Worm (Caenorhabditis elegans) whole organism, L1 larva: ENCODE measurements around the gene cutl-28.

Experiments used
- C16A3.4 ChIP-seq: fragments of 150-350 bp; optimal IDR thresholded peaks from 2 replicates; lab custom pipeline; 2014; ENCODE audit warnings: missing biosample characterization, missing genetic modification characterization
- F16B12.6 ChIP-seq: fragments of 150-350 bp; optimal IDR thresholded peaks from 2 replicates; lab custom pipeline; 2014; ENCODE audit warnings: missing biosample characterization, missing genetic modification characterization
- alr-1 ChIP-seq: fragments of 200-800 bp; sonication (Bioruptor generic); optimal IDR thresholded peaks from 2 replicates; lab custom pipeline; 2018; ENCODE audit warnings: borderline replicate concordance, mild to moderate bottlenecking, missing genetic modification characterization, missing compliant biosample characterization
- blmp-1 ChIP-seq: fragments of 150-350 bp; optimal IDR thresholded peaks from 2 replicates; lab custom pipeline; 2014; ENCODE audit warnings: missing biosample characterization, missing genetic modification characterization
- ceh-63 ChIP-seq: fragments of 200-800 bp; sonication (Bioruptor generic); optimal IDR thresholded peaks from 2 replicates; lab custom pipeline; 2018; ENCODE audit warnings: mild to moderate bottlenecking, missing genetic modification characterization, missing compliant biosample characterization
- ceh-82 ChIP-seq, 3 experiments: fragments of 150-350 bp in 1 of 3; sonication (generic microtip) in 2 of 3; optimal IDR thresholded peaks; 2 replicates each; lab custom pipeline; 2014 to 2017; ENCODE audit warnings: missing biosample characterization in 3 of 3, missing genetic modification characterization in 3 of 3
- dsc-1 ChIP-seq: sonication (generic microtip); optimal IDR thresholded peaks from 2 replicates; lab custom pipeline; 2016; ENCODE audit warnings: mild to moderate bottlenecking, missing genetic modification characterization, missing compliant biosample characterization
- efl-1 ChIP-seq, 4 experiments: fragments of 150-350 bp; optimal IDR thresholded peaks in 3 of 4; peaks in 1 of 4; 1 replicate in 1 of 4; 2 replicates in 3 of 4; lab custom pipeline; 2014; ENCODE audit warnings: missing biosample characterization in 2 of 4, missing genetic modification characterization in 2 of 4, missing genetic modification reagents in 2 of 4
- efl-3 ChIP-seq: fragments of 200-800 bp; sonication (Bioruptor generic); optimal IDR thresholded peaks from 2 replicates; lab custom pipeline; 2018; ENCODE audit warnings: mild to moderate bottlenecking, missing genetic modification characterization, missing compliant biosample characterization
- egl-13 ChIP-seq: sonication (generic microtip); optimal IDR thresholded peaks from 2 replicates; lab custom pipeline; 2016; ENCODE audit warnings: missing genotype, missing genetic modification reagents, missing genetic modification characterization, missing compliant biosample characterization
- elt-2 ChIP-seq: sonication (generic microtip); optimal IDR thresholded peaks from 2 replicates; lab custom pipeline; 2016; ENCODE audit warnings: missing genetic modification characterization, mild to moderate bottlenecking, inconsistent platforms, missing compliant biosample characterization, missing genetic modification reagents
- elt-3 ChIP-seq, 6 experiments: fragments of 150-350 bp in 1 of 6; sonication (generic microtip); optimal IDR thresholded peaks; 2 replicates each; lab custom pipeline; 2017 to 2018; ENCODE audit warnings: missing biosample characterization in 6 of 6, missing genetic modification characterization in 6 of 6, inconsistent platforms in 1 of 6
- ets-5 ChIP-seq: fragments of 200-800 bp; sonication (Bioruptor generic); IDR thresholded peaks from 2 replicates; pipeline ENCODE4 v1.3.6; 2022; ENCODE audit warnings: missing genetic modification characterization, missing compliant biosample characterization
- fkh-10 ChIP-seq: sonication (generic microtip); optimal IDR thresholded peaks from 2 replicates; lab custom pipeline; 2017; ENCODE audit warnings: missing biosample characterization, missing genetic modification reagents, missing genetic modification characterization
- fkh-8 ChIP-seq: sonication (generic microtip); optimal IDR thresholded peaks from 2 replicates; lab custom pipeline; 2016; ENCODE audit warnings: mild to moderate bottlenecking, missing genetic modification characterization, missing compliant biosample characterization
- hpl-2 ChIP-seq: fragments of 150-350 bp; optimal IDR thresholded peaks from 2 replicates; lab custom pipeline; 2014; ENCODE audit warnings: missing biosample characterization, missing genetic modification reagents, missing genetic modification characterization
- irx-1 ChIP-seq: sonication (generic microtip); optimal IDR thresholded peaks from 2 replicates; lab custom pipeline; 2016; ENCODE audit warnings: missing genetic modification characterization, missing compliant biosample characterization
- isw-1 ChIP-seq: fragments of 200-800 bp; sonication (Bioruptor generic); IDR thresholded peaks from 2 replicates; pipeline ENCODE4 v1.3.6; 2022; ENCODE audit warnings: missing genetic modification characterization, missing compliant biosample characterization
- jun-1 ChIP-seq: fragments of 150-350 bp; optimal IDR thresholded peaks from 2 replicates; lab custom pipeline; 2014; ENCODE audit warnings: missing biosample characterization, missing genetic modification reagents, missing genetic modification characterization
- lin-13 ChIP-seq: fragments of 150-350 bp; optimal IDR thresholded peaks from 2 replicates; lab custom pipeline; 2014; ENCODE audit warnings: missing biosample characterization, missing genetic modification reagents, missing genetic modification characterization
- lin-14 ChIP-seq: fragments of 200-800 bp; sonication (Bioruptor generic); optimal IDR thresholded peaks from 2 replicates; lab custom pipeline; 2018; ENCODE audit warnings: mild to moderate bottlenecking, missing genetic modification characterization, moderate library complexity, missing compliant biosample characterization
- lin-35 ChIP-seq, 2 experiments: fragments of 150-350 bp; optimal IDR thresholded peaks; 2 replicates each; lab custom pipeline; 2014; ENCODE audit warnings: missing biosample characterization in 2 of 2, missing genetic modification characterization in 2 of 2, missing genetic modification reagents in 2 of 2
- lin-39 ChIP-seq: fragments of 150-350 bp; optimal IDR thresholded peaks from 2 replicates; lab custom pipeline; 2014; ENCODE audit warnings: missing biosample characterization, missing genetic modification reagents, missing genetic modification characterization
- lsy-2 ChIP-seq, 2 experiments: fragments of 150-350 bp; optimal IDR thresholded peaks; 2 replicates each; lab custom pipeline; 2014; ENCODE audit warnings: missing biosample characterization in 2 of 2, missing genetic modification characterization in 2 of 2
- mep-1 ChIP-seq: fragments of 150-350 bp; optimal IDR thresholded peaks from 2 replicates; lab custom pipeline; 2014; ENCODE audit warnings: missing biosample characterization, missing genetic modification characterization
- nhr-47 ChIP-seq: sonication (generic microtip); optimal IDR thresholded peaks from 2 replicates; lab custom pipeline; 2016; ENCODE audit warnings: mild to moderate bottlenecking, missing genetic modification characterization, moderate library complexity, missing compliant biosample characterization
- nhr-71 ChIP-seq: sonication (generic microtip); optimal IDR thresholded peaks from 2 replicates; lab custom pipeline; 2016; ENCODE audit warnings: mild to moderate bottlenecking, missing genetic modification characterization, moderate library complexity, missing compliant biosample characterization
- nhr-84 ChIP-seq: sonication (generic microtip); optimal IDR thresholded peaks from 2 replicates; lab custom pipeline; 2017; ENCODE audit warnings: missing biosample characterization, missing genetic modification characterization
- nhr-85 ChIP-seq: sonication (generic microtip); peaks from one replicate; lab custom pipeline; 2016; ENCODE audit warnings: missing genetic modification characterization, inconsistent platforms, missing compliant biosample characterization
- pag-3 ChIP-seq: sonication (generic microtip); optimal IDR thresholded peaks from 2 replicates; lab custom pipeline; 2017; ENCODE audit warnings: missing genetic modification characterization, mild to moderate bottlenecking, missing compliant biosample characterization, antibody characterized with exemption, borderline replicate concordance; ENCODE audit not compliant: insufficient read depth
- pax-3 ChIP-seq: fragments of 200-800 bp; sonication (Bioruptor generic); optimal IDR thresholded peaks from 2 replicates; lab custom pipeline; 2018; ENCODE audit warnings: mild to moderate bottlenecking, missing genetic modification characterization, moderate library complexity, missing compliant biosample characterization
- snu-23 ChIP-seq: sonication (generic microtip); optimal IDR thresholded peaks from 2 replicates; lab custom pipeline; 2016; ENCODE audit warnings: missing genetic modification characterization, missing compliant biosample characterization
- sptf-1 ChIP-seq: fragments of 150-350 bp; optimal IDR thresholded peaks from 2 replicates; lab custom pipeline; 2014; ENCODE audit warnings: missing biosample characterization, missing genetic modification characterization
- sup-37 ChIP-seq: fragments of 200-800 bp; sonication (Bioruptor generic); optimal IDR thresholded peaks from 2 replicates; lab custom pipeline; 2018; ENCODE audit warnings: mild to moderate bottlenecking, missing genetic modification characterization, missing compliant biosample characterization
- tbx-2 ChIP-seq: sonication (generic microtip); optimal IDR thresholded peaks from 2 replicates; lab custom pipeline; 2016; ENCODE audit warnings: missing genetic modification characterization, missing compliant biosample characterization
- unc-130 ChIP-seq: fragments of 150-350 bp; optimal IDR thresholded peaks from 2 replicates; lab custom pipeline; 2017; ENCODE audit warnings: missing biosample characterization, missing genetic modification characterization, inconsistent platforms
- unc-86 ChIP-seq: sonication (generic microtip); optimal IDR thresholded peaks from 2 replicates; lab custom pipeline; 2016; ENCODE audit warnings: missing genetic modification characterization, missing compliant biosample characterization
- vab-15 ChIP-seq: sonication (generic microtip); optimal IDR thresholded peaks from 2 replicates; lab custom pipeline; 2017; ENCODE audit warnings: missing genotype, mild to moderate bottlenecking, missing genetic modification characterization, missing compliant biosample characterization
- xbp-1 ChIP-seq: sonication (generic microtip); optimal IDR thresholded peaks from 2 replicates; lab custom pipeline; 2016; ENCODE audit warnings: missing genetic modification characterization, missing compliant biosample characterization

The cutl-28 gene

DNA sequence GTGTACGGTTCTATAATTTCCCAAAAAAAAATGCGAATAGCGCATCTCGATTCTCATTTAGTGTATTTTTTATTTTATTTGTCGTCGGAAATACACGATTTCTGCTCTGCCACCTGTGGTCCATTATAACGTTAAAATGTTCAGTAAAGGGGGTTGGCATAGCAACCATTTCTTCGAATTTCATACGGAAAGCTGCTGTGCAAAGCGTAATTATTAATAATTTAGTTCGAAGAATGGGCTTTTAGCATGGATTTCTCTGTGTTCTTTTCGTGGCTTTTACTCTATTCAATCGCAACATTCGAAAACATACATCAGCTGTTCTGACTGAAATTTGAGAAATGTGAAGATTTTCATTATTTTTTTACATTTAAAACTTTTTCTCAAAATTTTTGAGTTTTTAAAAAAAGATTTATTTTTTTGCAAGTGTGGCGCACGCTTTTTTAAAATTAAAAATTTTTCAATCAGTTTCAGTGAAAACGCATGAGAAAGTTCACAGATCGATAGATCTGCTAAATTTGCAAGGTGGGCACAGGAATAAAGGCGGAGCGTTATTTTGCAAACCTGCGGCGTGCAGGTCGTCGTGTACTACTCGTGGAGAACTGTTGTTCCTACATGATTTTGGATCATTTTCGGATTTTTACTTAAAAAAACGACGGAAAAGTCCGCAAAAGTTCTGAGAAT lies 25.7 kb upstream of the cutl-28 start:
- TF ChIP-seq fkh-8 (peak; percentile 18), mep-1 (tag; lab: Kevin White, UChicago) (peak; percentile 14), lin-35 (GFP tag; optimal IDR thresholded peaks at IDR 0.05; lab: Kevin White, UChicago) (peak in 1 of 2 experiments; percentile 21), jun-1 (no peak)
- TF ChIP-seq, all 84 proteins: peak for 3

DNA sequence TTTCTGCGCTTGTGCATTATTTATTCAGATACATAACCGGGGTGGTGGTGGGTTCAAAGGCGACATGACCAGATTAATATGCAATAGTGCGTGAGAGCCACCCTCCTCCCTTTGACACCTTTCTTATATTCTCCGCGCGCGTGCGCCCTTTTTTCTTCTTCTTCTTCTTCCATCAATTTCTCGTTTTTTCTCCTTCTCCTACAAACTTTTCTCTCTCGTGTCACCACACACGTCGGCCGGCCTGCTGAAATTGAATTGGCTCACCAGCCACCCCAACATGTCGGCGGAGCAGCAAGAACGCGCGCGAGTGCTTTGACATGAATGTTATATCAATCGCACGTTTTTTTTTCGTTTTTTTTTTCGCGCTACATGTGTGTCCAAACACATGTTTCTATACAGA lies 24.7 kb upstream of the cutl-28 start:
- peak; percentile 7 for TF ChIP-seq fkh-10 (GFP tag; lab: Kevin White, UChicago)
- no peak for TF ChIP-seq pax-3 (tag; lab: Kevin White, UChicago)
- no peak for TF ChIP-seq ceh-63
- peak; percentile 64 for TF ChIP-seq lin-14
- TF ChIP-seq nhr-84 (tag; lab: Kevin White, UChicago): no peak
- TF ChIP-seq sup-37: no peak
- peak; percentile 33 for TF ChIP-seq nhr-71 (tag; lab: Kevin White, UChicago)
- peak; percentile 0 for TF ChIP-seq egl-13
- TF ChIP-seq tbx-2 (tag; lab: Kevin White, UChicago): no peak
- TF ChIP-seq irx-1: no peak
- TF ChIP-seq snu-23 (GFP tag; lab: Kevin White, UChicago): peak; percentile 4
- no peak for TF ChIP-seq hpl-2 (GFP tag; lab: Kevin White, UChicago)
- TF ChIP-seq fkh-8: peak; percentile 67
- TF ChIP-seq lin-13 (GFP tag; lab: Kevin White, UChicago): no peak
- peak; percentile 64 for TF ChIP-seq unc-86 (tag; lab: Kevin White, UChicago)
- TF ChIP-seq ets-5 (GFP tag; lab: Robert Waterston, UW): no peak
- TF ChIP-seq F16B12.6 (tag; lab: Kevin White, UChicago): no peak
- TF ChIP-seq nhr-47 (tag; lab: Kevin White, UChicago): peak; percentile 42
- no peak for TF ChIP-seq xbp-1
- TF ChIP-seq alr-1: no peak
- peak; percentile 33 for TF ChIP-seq dsc-1 (tag; lab: Kevin White, UChicago)
- TF ChIP-seq C16A3.4 (tag; lab: Kevin White, UChicago): no peak
- no peak for TF ChIP-seq efl-3 (GFP tag; lab: Kevin White, UChicago)
- peak in 1 of 3 experiments; percentile 42 for TF ChIP-seq ceh-82 (tag; optimal IDR thresholded peaks at IDR 0.05; lab: Kevin White, UChicago)
- peak in 1 of 2 experiments; percentile 32 for TF ChIP-seq lsy-2 (tag; optimal IDR thresholded peaks at IDR 0.05; lab: Kevin White, UChicago)
- TF ChIP-seq elt-3 (tag; optimal IDR thresholded peaks at IDR 0.05; lab: Kevin White, UChicago): no peak
- TF ChIP-seq, all 84 proteins: peak for 11

DNA sequence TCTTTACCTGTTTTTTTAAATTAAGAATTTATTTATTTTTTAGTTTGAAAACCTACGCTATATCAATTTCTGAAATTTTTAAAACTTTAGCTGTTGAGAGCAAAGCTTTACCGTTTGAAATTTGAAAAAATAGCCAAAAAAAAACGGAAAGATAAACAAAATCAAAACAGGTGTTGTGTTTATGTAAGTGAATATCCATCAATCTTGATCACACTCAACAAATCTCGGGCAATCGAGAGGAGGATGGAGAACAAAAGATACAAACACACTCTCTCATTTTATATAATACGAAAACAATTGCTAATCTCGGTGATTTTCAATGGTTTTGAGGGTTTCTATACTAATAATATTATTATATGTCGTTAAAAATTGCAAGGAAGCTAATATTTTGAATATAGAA lies 22.7 kb upstream of the cutl-28 start:
- TF ChIP-seq elt-2 (tag; lab: Kevin White, UChicago) (no peak), nhr-84 (tag; lab: Kevin White, UChicago) (no peak), vab-15 (tag; lab: Kevin White, UChicago) (no peak), dsc-1 (tag; lab: Kevin White, UChicago) (peak; percentile 61), lin-39 (tag; lab: Kevin White, UChicago) (peak; percentile 20), blmp-1 (tag; lab: Kevin White, UChicago) (peak; percentile 15)

DNA sequence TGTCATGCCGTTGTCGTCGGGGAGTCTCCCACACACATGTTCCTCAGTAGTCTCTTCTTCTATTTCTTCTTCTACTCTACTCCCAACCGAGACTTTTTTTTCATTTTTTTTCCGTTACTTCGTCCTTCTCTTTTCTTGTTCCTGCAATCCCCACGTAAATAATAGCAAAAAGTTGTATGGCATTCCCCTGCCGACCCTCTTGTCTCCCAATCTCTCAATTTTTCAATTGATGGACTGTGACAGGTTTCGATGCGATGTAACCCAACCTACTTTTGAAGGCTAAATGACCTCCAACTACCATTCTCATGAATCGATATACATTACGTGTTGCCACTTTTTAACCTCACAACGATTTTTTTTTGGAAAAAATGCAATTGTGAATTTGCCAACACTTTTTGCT lies 20.2 kb upstream of the cutl-28 start:
- TF ChIP-seq lin-39 (tag; lab: Kevin White, UChicago) (no peak), lin-35 (GFP tag; optimal IDR thresholded peaks at IDR 0.05; lab: Kevin White, UChicago) (peak in 1 of 2 experiments; percentile 0), elt-3 (tag; optimal IDR thresholded peaks at IDR 0.05; lab: Kevin White, UChicago) (peak in 1 of 6 experiments; percentile 47), sptf-1 (no peak), efl-1 (optimal IDR thresholded peaks at IDR 0.05; lab: Kevin White, UChicago) (no peak), efl-1 (GFP tag; optimal IDR thresholded peaks at IDR 0.05 in 1 of 2; lab: Kevin White, UChicago) (peak in 1 of 2 experiments; percentile 45), nhr-85 (tag; lab: Kevin White, UChicago) (peak; percentile 85), isw-1 (GFP tag; lab: Robert Waterston, UW) (no peak), lsy-2 (tag; optimal IDR thresholded peaks at IDR 0.05; lab: Kevin White, UChicago) (peak in 1 of 2 experiments; percentile 54), blmp-1 (tag; lab: Kevin White, UChicago) (peak; percentile 63), pag-3 (peak; percentile 94), snu-23 (GFP tag; lab: Kevin White, UChicago) (peak; percentile 37), unc-130 (tag; lab: Kevin White, UChicago) (no peak), lin-14 (peak; percentile 82), dsc-1 (tag; lab: Kevin White, UChicago) (peak; percentile 42), mep-1 (tag; lab: Kevin White, UChicago) (peak; percentile 60)
